Fruit fly (Drosophila melanogaster): ENCODE data around the gene AP-2sigma.

The AP-2sigma gene

DNA sequence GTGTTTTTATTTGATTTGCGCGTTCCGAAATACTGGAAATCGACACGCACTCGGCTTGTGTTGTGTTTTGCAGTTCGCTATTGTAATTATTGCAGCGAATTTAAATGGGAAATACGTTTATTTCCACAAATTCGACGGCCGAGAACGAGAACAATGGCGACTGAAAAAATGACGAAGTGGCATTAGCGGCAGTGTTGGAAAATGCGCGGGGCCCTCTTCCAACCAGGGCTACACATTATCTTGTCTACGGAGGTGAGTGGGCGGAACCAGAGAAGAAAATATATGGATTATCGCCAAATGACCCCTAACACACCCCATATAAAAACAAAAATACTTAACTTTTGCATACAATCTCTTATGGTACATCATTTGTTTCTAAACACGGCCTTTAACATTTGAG, 1.0 kb downstream of the AP-2sigma start, which contains the start of gene Rab1 (continued):
- TF ChIP-seq CG12299 (tag; optimal IDR thresholded peaks at IDR 0.05), result peak; percentile 9
- TF ChIP-seq CG34376 (GFP tag; optimal IDR thresholded peaks at IDR 0.05), result peak; percentile 54
- TF ChIP-seq CG11695 (GFP tag; IDR thresholded peaks at IDR 0.05), result no peak
- TF ChIP-seq bsh (GFP tag; optimal IDR thresholded peaks at IDR 0.05), result peak in 1 of 2 experiments; percentile 2
- peak; percentile 17 for TF ChIP-seq CG8290 (GFP tag; optimal IDR thresholded peaks at IDR 0.05)
- TF ChIP-seq CG8290 (tag; optimal IDR thresholded peaks at IDR 0.05), result peak in 1 of 2 experiments; percentile 71
- peak; percentile 56 for TF ChIP-seq ftz-f1 (GFP tag; optimal IDR thresholded peaks at IDR 0.05)
- peak; percentile 6 for TF ChIP-seq CG6765 (GFP tag; optimal IDR thresholded peaks at IDR 0.05)
- no peak for TF ChIP-seq CG4730 (GFP tag; IDR thresholded peaks at IDR 0.05)
- TF ChIP-seq CG7786 (GFP tag; optimal IDR thresholded peaks at IDR 0.05), result peak; percentile 43
- TF ChIP-seq grau (tag; optimal IDR thresholded peaks at IDR 0.05), result peak; percentile 34
- TF ChIP-seq mam (GFP tag; optimal IDR thresholded peaks at IDR 0.05), result peak; percentile 54
- peak; percentile 96 for TF ChIP-seq phol (tag; optimal IDR thresholded peaks at IDR 0.05)
- TF ChIP-seq hth (optimal IDR thresholded peaks at IDR 0.05), result no peak
- no peak for TF ChIP-seq hbn (GFP tag; IDR thresholded peaks at IDR 0.05; ENCODE audit: partially characterized antibody)
- TF ChIP-seq CG12391 (tag; optimal IDR thresholded peaks at IDR 0.05), result peak; percentile 17
- peak; percentile 41 for TF ChIP-seq wek (GFP tag; optimal IDR thresholded peaks at IDR 0.05)
- TF ChIP-seq CG16815 (GFP tag; optimal IDR thresholded peaks at IDR 0.05), result no peak
- no peak for TF ChIP-seq CG6272 (GFP tag; IDR thresholded peaks at IDR 0.05)
- no peak for TF ChIP-seq CG12942 (GFP tag; optimal IDR thresholded peaks at IDR 0.05)
- peak; percentile 65 for TF ChIP-seq CG3847 (GFP tag; IDR thresholded peaks at IDR 0.05)
- peak; percentile 55 for TF ChIP-seq CG13624 (GFP tag; optimal IDR thresholded peaks at IDR 0.05)
- no peak for TF ChIP-seq tup (GFP tag; optimal IDR thresholded peaks at IDR 0.05)
- peak; percentile 27 for TF ChIP-seq CG1233 (GFP tag; optimal IDR thresholded peaks at IDR 0.05)
- peak; percentile 49 for TF ChIP-seq Dref (GFP tag; IDR thresholded peaks at IDR 0.05)
- 0 out of 2 replicates have a peak, but pooled peaks have one; percentile 33 for TF ChIP-seq Xrp1 (GFP tag; IDR thresholded peaks at IDR 0.05)
- peak; percentile 91 for TF ChIP-seq YL-1 (GFP tag; optimal IDR thresholded peaks at IDR 0.05)
- TF ChIP-seq repo (GFP tag; optimal IDR thresholded peaks at IDR 0.05), result peak; percentile 1
- peak; percentile 78 for TF ChIP-seq B-H2 (GFP tag; optimal IDR thresholded peaks at IDR 0.05)
- peak; percentile 46 for TF ChIP-seq nmo (GFP tag; optimal IDR thresholded peaks at IDR 0.05)
- peak; percentile 26 for TF ChIP-seq CG13424 (tag; optimal IDR thresholded peaks at IDR 0.05)
- no peak for TF ChIP-seq z (GFP tag; IDR thresholded peaks at IDR 0.05)
- peak; percentile 46 for TF ChIP-seq tin (GFP tag; optimal IDR thresholded peaks at IDR 0.05)
- TF ChIP-seq pita (GFP tag; optimal IDR thresholded peaks at IDR 0.05), result no peak
- peak in 1 of 2 experiments; percentile 1 for TF ChIP-seq insv (GFP tag; optimal IDR thresholded peaks at IDR 0.05)
- TF ChIP-seq hb (GFP tag; IDR thresholded peaks at IDR 0.05; ENCODE audit: partially characterized antibody), result no peak
- no peak for TF ChIP-seq Nf-YA (GFP tag; IDR thresholded peaks at IDR 0.05)
- TF ChIP-seq crp (GFP tag; optimal IDR thresholded peaks at IDR 0.05), result peak; percentile 4 to 81
- peak; percentile 17 for TF ChIP-seq Bteb2 (GFP tag; optimal IDR thresholded peaks at IDR 0.05)
- no peak for TF ChIP-seq wor (GFP tag; IDR thresholded peaks at IDR 0.05)
- TF ChIP-seq CG8281 (tag; optimal IDR thresholded peaks at IDR 0.05), result peak; percentile 25
- TF ChIP-seq CG10209 (GFP tag; optimal IDR thresholded peaks at IDR 0.05), result peak; percentile 43
- TF ChIP-seq unc-4 (GFP tag; IDR thresholded peaks at IDR 0.05; ENCODE audit: partially characterized antibody), result no peak
- TF ChIP-seq Eip74EF (GFP tag; optimal IDR thresholded peaks at IDR 0.05), result no peak
- TF ChIP-seq TFAM (GFP tag; optimal IDR thresholded peaks at IDR 0.05), result no peak
- no peak for TF ChIP-seq CG7372 (GFP tag; IDR thresholded peaks at IDR 0.05)
- TF ChIP-seq Spps (tag; optimal IDR thresholded peaks at IDR 0.05), result no peak
- no peak for TF ChIP-seq zf30C (GFP tag; optimal IDR thresholded peaks at IDR 0.05)
- no peak for TF ChIP-seq CHES-1-like (GFP tag; optimal IDR thresholded peaks at IDR 0.05)
- no peak for TF ChIP-seq CG10147 (GFP tag; optimal IDR thresholded peaks at IDR 0.05)
- TF ChIP-seq CG10979 (tag; optimal IDR thresholded peaks at IDR 0.05), result peak; percentile 24
